Worm (Caenorhabditis elegans): ENCODE data around the gene C10G8.8.

Gene C10G8.8

DNA sequence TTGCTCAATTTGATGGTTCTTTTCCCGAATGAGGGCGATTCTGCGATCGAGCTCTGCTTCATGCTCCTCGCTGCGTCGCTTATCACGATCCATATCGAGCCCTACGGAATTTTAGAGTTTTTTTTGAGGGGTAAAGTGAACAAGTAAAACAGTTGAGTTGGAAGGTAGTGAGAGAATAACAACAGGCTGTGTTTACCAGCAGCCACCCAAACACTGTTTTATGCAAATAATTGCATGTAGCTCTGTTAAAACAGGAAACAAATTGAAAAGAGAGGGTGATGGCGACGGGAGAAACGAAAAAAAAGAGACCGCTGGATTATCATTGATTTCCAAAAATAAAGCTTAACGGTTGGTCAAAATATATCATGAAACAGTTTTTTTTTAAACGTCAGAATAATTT is at the start of gene C10G8.8:
Gene C10G8.8 (minus strand): TSS at position 101 of the 400 bp plus-strand sequence.
- TF ChIP-seq ztf-18 (tag; optimal IDR thresholded peaks at IDR 0.05): no peak
- TF ChIP-seq nfyb-1 (GFP tag; IDR thresholded peaks at IDR 0.05): no peak
- no peak for TF ChIP-seq nhr-80 (tag; optimal IDR thresholded peaks at IDR 0.05)
- TF ChIP-seq T07F8.4 (tag; optimal IDR thresholded peaks at IDR 0.05): no peak
- TF ChIP-seq hlh-26 (GFP tag; conservative IDR thresholded peaks at IDR 0.05): no peak
- TF ChIP-seq F37B4.10 (GFP tag; IDR thresholded peaks at IDR 0.05): no peak
- no peak for TF ChIP-seq nhr-120 (GFP tag; IDR thresholded peaks at IDR 0.05)
- TF ChIP-seq Y56A3A.18 (GFP tag; IDR thresholded peaks at IDR 0.05): no peak
- TF ChIP-seq ekl-4 (GFP tag; IDR thresholded peaks at IDR 0.05): no peak
- TF ChIP-seq ama-1 (optimal IDR thresholded peaks at IDR 0.05): no peak
- TF ChIP-seq ama-1 (GFP tag; optimal IDR thresholded peaks at IDR 0.05): no peak
- no peak for TF ChIP-seq cebp-1 (GFP tag; IDR thresholded peaks at IDR 0.05)
- TF ChIP-seq cebp-1 (tag; optimal IDR thresholded peaks at IDR 0.05): no peak
- TF ChIP-seq pha-4 (tag; optimal IDR thresholded peaks at IDR 0.05): no peak

DNA sequence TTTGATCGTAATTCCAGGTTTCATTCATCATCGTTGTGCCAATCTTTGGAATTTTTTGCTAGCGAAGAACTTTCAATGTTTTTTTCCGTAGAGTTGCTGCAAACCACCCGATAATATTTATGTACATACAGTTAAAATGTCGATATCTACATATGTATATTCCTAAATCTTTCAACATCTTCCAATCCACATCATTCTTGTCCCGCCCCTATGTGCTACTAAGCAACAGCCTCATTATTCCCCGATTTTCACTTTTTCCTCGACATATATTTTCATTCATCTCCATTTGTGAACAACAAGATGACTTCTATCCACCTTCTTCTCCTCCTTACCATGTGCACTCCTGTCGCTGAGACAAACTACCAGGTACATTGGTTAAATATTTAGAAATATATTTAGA is 43.9 kb upstream of the C10G8.8 start, which contains the start of gene C35A11.3:
Gene C35A11.3 (plus strand): TSS at position 301 of the 400 bp plus-strand sequence.
- TF ChIP-seq pha-4 (tag; optimal IDR thresholded peaks at IDR 0.05): no peak
- no peak for TF ChIP-seq dox-1 (GFP tag; IDR thresholded peaks at IDR 0.05)
- no peak for TF ChIP-seq rcor-1 (GFP tag; IDR thresholded peaks at IDR 0.05)
- TF ChIP-seq B0035.1 (tag; optimal IDR thresholded peaks at IDR 0.05): no peak
- no peak for TF ChIP-seq mxl-1 (tag; optimal IDR thresholded peaks at IDR 0.05)
- no peak for TF ChIP-seq xnd-1 (tag; optimal IDR thresholded peaks at IDR 0.05)
- TF ChIP-seq egl-44 (GFP tag; IDR thresholded peaks at IDR 0.05): no peak
- no peak for TF ChIP-seq ztf-22 (GFP tag; optimal IDR thresholded peaks at IDR 0.05)
- no peak for TF ChIP-seq nfyb-1 (GFP tag; IDR thresholded peaks at IDR 0.05)
- TF ChIP-seq hsf-1 (GFP tag; IDR thresholded peaks at IDR 0.05): no peak
- no peak for TF ChIP-seq F23B12.7 (tag; optimal IDR thresholded peaks at IDR 0.05; ENCODE audit: insufficient read depth)
- TF ChIP-seq ceh-40 (GFP tag; IDR thresholded peaks at IDR 0.05): no peak
- TF ChIP-seq ztf-18 (tag; optimal IDR thresholded peaks at IDR 0.05): no peak
- no peak for TF ChIP-seq snpc-1.3 (tag; optimal IDR thresholded peaks at IDR 0.05; ENCODE audit: insufficient read depth)
- TF ChIP-seq lag-1 (GFP tag; IDR thresholded peaks at IDR 0.05): no peak
- TF ChIP-seq madf-8 (GFP tag; conservative IDR thresholded peaks at IDR 0.05): no peak
- TF ChIP-seq lin-40 (tag; optimal IDR thresholded peaks at IDR 0.05): no peak
- no peak for TF ChIP-seq nfya-2 (GFP tag; IDR thresholded peaks at IDR 0.05)

DNA sequence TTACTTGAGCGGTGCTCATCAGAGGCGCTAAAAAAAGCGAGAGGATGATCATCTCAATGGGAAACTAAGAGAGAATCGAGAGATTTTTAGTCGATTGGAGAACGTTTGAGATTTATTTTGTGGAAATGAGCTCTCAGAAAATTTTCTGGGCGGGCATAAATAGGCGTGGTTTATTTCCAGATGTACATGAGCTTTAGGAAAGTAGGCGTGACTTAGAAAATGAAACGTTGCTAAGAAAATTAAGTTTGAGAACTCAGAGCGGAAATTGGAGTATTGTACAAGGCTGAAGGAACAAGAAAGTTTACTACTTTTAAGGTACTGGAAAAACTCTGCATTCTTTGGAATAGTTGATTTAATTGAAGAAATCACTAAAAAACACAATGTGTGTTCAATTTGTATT is 40.6 kb upstream of the C10G8.8 start, which contains the start of gene T09D3.9:
Gene T09D3.9 (minus strand): TSS at position 101 of the 400 bp plus-strand sequence.
- TF ChIP-seq ama-1 (optimal IDR thresholded peaks at IDR 0.05): no peak
- TF ChIP-seq ama-1 (GFP tag; optimal IDR thresholded peaks at IDR 0.05): no peak
- no peak for TF ChIP-seq hlh-12 (tag; optimal IDR thresholded peaks at IDR 0.05)
- TF ChIP-seq K12H6.12 (tag; optimal IDR thresholded peaks at IDR 0.05): no peak
- TF ChIP-seq tbx-9 (tag; optimal IDR thresholded peaks at IDR 0.05; ENCODE audit: borderline replicate concordance): no peak
- no peak for TF ChIP-seq pbrm-1 (GFP tag; IDR thresholded peaks at IDR 0.05)
- no peak for TF ChIP-seq F52B5.7 (tag; optimal IDR thresholded peaks at IDR 0.05)
- no peak for TF ChIP-seq athp-1 (tag; optimal IDR thresholded peaks at IDR 0.05)
- TF ChIP-seq T07F8.4 (tag; optimal IDR thresholded peaks at IDR 0.05): no peak
- no peak for TF ChIP-seq mel-28 (tag; optimal IDR thresholded peaks at IDR 0.05; ENCODE audit: borderline replicate concordance)
- TF ChIP-seq bed-2 (GFP tag; IDR thresholded peaks at IDR 0.05): no peak
- TF ChIP-seq egl-44 (GFP tag; IDR thresholded peaks at IDR 0.05): no peak
- TF ChIP-seq lin-35 (GFP tag; optimal IDR thresholded peaks at IDR 0.05): no peak
- TF ChIP-seq hmg-1.2 (GFP tag; IDR thresholded peaks at IDR 0.05): no peak
- TF ChIP-seq attf-3 (GFP tag; conservative IDR thresholded peaks at IDR 0.05): no peak

Data from whole organism, young adult.